Fruit fly (Drosophila melanogaster) whole organism, wandering third instar larva: Measurements from ENCODE around the gene CG32106.

Experiments
- dsf ChIP-seq: sonication (Bioruptor generic); optimal IDR thresholded peaks from 2 replicates; lab custom pipeline; 2016; ENCODE audit warnings: missing biosample characterization, missing genetic modification characterization, borderline replicate concordance
- ey ChIP-seq: fragments of 200-800 bp; sonication (Bioruptor generic); optimal IDR thresholded peaks from 2 replicates; lab custom pipeline; 2016; ENCODE audit warnings: missing biosample characterization, missing genetic modification characterization
- fru ChIP-seq: fragments of 200-800 bp; sonication (Bioruptor generic); optimal IDR thresholded peaks from 3 replicates; lab custom pipeline; 2016; ENCODE audit warnings: missing biosample characterization, mild to moderate bottlenecking, missing genetic modification characterization
- h ChIP-seq: fragments of 200-800 bp; sonication (Bioruptor generic); optimal IDR thresholded peaks from 3 replicates; lab custom pipeline; 2016; ENCODE audit warnings: missing biosample characterization, mild to moderate bottlenecking, missing genetic modification characterization

DNA sequence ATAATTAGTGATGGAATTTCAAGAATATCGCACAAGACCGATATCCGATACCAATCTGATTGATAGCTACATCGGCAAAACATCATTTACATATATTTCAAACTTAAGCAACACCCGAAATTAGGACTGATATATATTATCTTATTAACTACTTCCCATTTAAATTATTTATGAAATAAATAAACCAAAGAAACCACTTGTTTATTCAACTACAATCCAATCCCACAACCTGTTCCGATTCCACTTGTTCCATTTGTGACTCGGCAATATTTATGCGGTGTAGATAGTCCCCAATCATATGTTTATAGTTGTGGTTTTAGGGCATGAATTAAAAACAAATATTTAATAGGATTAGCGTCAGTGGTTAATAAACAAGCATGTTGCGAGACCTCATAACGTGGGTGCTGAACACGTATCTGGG is 23.7 kb downstream of the CG32106 start, which contains the start of the genes CG10973 and Vps13D:
- TF ChIP-seq ey (GFP tag; lab: Kevin White, UChicago) (no peak), fru (GFP tag; lab: Kevin White, UChicago) (no peak), dsf (GFP tag; lab: Kevin White, UChicago) (no peak), h (no peak)
